Fruit fly (Drosophila melanogaster): ENCODE data around the gene mdy.

mdy gene

dm6 chr2L:16852318-16852932 is 36.0 kb downstream of the mdy start, which contains the start of gene CG31810 (continued):
- no peak for TF ChIP-seq HmgZ (tag; optimal IDR thresholded peaks at IDR 0.05)
- TF ChIP-seq CG3163 (GFP tag; optimal IDR thresholded peaks at IDR 0.05), result peak; percentile 76
- peak; percentile 70; the same call in 2 of the 3 replicates for TF ChIP-seq CG2889 (GFP tag; IDR thresholded peaks at IDR 0.05)
- peak; percentile 8 for TF ChIP-seq Fer1 (GFP tag; optimal IDR thresholded peaks at IDR 0.05)
- TF ChIP-seq knrl (GFP tag; IDR thresholded peaks at IDR 0.05; ENCODE audit: partially characterized antibody), result no peak
- no peak for TF ChIP-seq eyg (GFP tag; optimal IDR thresholded peaks at IDR 0.05)
- no peak for TF ChIP-seq NfI (GFP tag; optimal IDR thresholded peaks at IDR 0.05)
- TF ChIP-seq tna (GFP tag; IDR thresholded peaks at IDR 0.05; ENCODE audit: partially characterized antibody), result no peak
- no peak for TF ChIP-seq sima (GFP tag; optimal IDR thresholded peaks at IDR 0.05)
- peak; percentile 2 for TF ChIP-seq phol (tag; optimal IDR thresholded peaks at IDR 0.05)
- TF ChIP-seq Hmr (GFP tag; optimal IDR thresholded peaks at IDR 0.05), result peak; percentile 19
- no peak for TF ChIP-seq scrt (GFP tag; optimal IDR thresholded peaks at IDR 0.05)
- TF ChIP-seq gem (tag; optimal IDR thresholded peaks at IDR 0.05), result peak; percentile 41
- peak in 1 of 2 experiments; percentile 21 for TF ChIP-seq Hr51 (GFP tag; optimal IDR thresholded peaks at IDR 0.05)
- TF ChIP-seq abd-A (tag; optimal IDR thresholded peaks at IDR 0.05), result no peak
- no peak for TF ChIP-seq CG14965 (GFP tag; optimal IDR thresholded peaks at IDR 0.05; ENCODE audit: borderline replicate concordance)
- no peak for TF ChIP-seq Stat92E (GFP tag; optimal IDR thresholded peaks at IDR 0.05)
- peak; percentile 16 for TF ChIP-seq D19A (tag; optimal IDR thresholded peaks at IDR 0.05)
- peak; percentile 35 for TF ChIP-seq unpg (GFP tag; optimal IDR thresholded peaks at IDR 0.05)
- TF ChIP-seq stc (GFP tag; IDR thresholded peaks at IDR 0.05), result 0 out of 2 replicates have a peak, but pooled peaks have one; percentile 8
- TF ChIP-seq CG7839 (tag; optimal IDR thresholded peaks at IDR 0.05), result peak; percentile 15
- TF ChIP-seq CG12391 (tag; optimal IDR thresholded peaks at IDR 0.05), result peak; percentile 17
- TF ChIP-seq CG31441 (GFP tag; IDR thresholded peaks at IDR 0.05), result peak; percentile 32; the same call in 1 of the 2 replicates
- TF ChIP-seq CG2199 (GFP tag; IDR thresholded peaks at IDR 0.05), result peak; percentile 7; the same call in 1 of the 3 replicates
- no peak for TF ChIP-seq HLH54F (GFP tag; optimal IDR thresholded peaks at IDR 0.05)
- TF ChIP-seq CG3726 (GFP tag; IDR thresholded peaks at IDR 0.05), result no peak
- TF ChIP-seq stwl (tag; optimal IDR thresholded peaks at IDR 0.05), result peak; percentile 16
- no peak for TF ChIP-seq chn (GFP tag; optimal IDR thresholded peaks at IDR 0.05)
- peak; percentile 43 for TF ChIP-seq row (GFP tag; IDR thresholded peaks at IDR 0.05)

dm6 chr2L:16857131-16857530 is 40.7 kb downstream of the mdy start:
- no peak for TF ChIP-seq Sin3A (optimal IDR thresholded peaks at IDR 0.05)
- TF ChIP-seq Atf3 (GFP tag; optimal IDR thresholded peaks at IDR 0.05), result no peak
- TF ChIP-seq CG10147 (GFP tag; optimal IDR thresholded peaks at IDR 0.05), result no peak
- TF ChIP-seq CG12104 (GFP tag; optimal IDR thresholded peaks at IDR 0.05), result no peak

dm6 chr2L:16857665-16858064 is 41.2 kb downstream of the mdy start:
- no peak for TF ChIP-seq CG6854 (GFP tag; optimal IDR thresholded peaks at IDR 0.05)
- peak; percentile 70 for TF ChIP-seq CG34376 (GFP tag; optimal IDR thresholded peaks at IDR 0.05)
- TF ChIP-seq CG12299 (tag; optimal IDR thresholded peaks at IDR 0.05), result no peak
- no peak for TF ChIP-seq disco-r (GFP tag; optimal IDR thresholded peaks at IDR 0.05)
- TF ChIP-seq phol (tag; optimal IDR thresholded peaks at IDR 0.05), result no peak
- TF ChIP-seq HLH54F (GFP tag; optimal IDR thresholded peaks at IDR 0.05), result no peak
- TF ChIP-seq CG15514 (GFP tag; optimal IDR thresholded peaks at IDR 0.05), result no peak
- no peak for TF ChIP-seq fru (optimal IDR thresholded peaks at IDR 0.05)
- TF ChIP-seq Dip2 (GFP tag; IDR thresholded peaks at IDR 0.05), result no peak
- TF ChIP-seq ranshi (GFP tag; IDR thresholded peaks at IDR 0.05), result no peak
- peak; percentile 19 for TF ChIP-seq CG2678 (tag; optimal IDR thresholded peaks at IDR 0.05)
- no peak for TF ChIP-seq Kr (GFP tag; optimal IDR thresholded peaks at IDR 0.05)
- TF ChIP-seq zfh1 (GFP tag; IDR thresholded peaks at IDR 0.05), result no peak
- no peak for TF ChIP-seq CG2875 (GFP tag; optimal IDR thresholded peaks at IDR 0.05)
- no peak for TF ChIP-seq CG14050 (GFP tag; IDR thresholded peaks at IDR 0.05)
- TF ChIP-seq CG17328 (GFP tag; IDR thresholded peaks at IDR 0.05), result no peak
- no peak for TF ChIP-seq CG11504 (tag; optimal IDR thresholded peaks at IDR 0.05)
- no peak for TF ChIP-seq CG18764 (GFP tag; optimal IDR thresholded peaks at IDR 0.05)
